Worm (Caenorhabditis elegans): ENCODE results near the gene nhr-263.
"Not testable (repeated sequence)": the region's sequence is repeated elsewhere in the genome, so short reads cannot be mapped to it uniquely, and the experiment has no call there.

nhr-263 gene

DNA sequence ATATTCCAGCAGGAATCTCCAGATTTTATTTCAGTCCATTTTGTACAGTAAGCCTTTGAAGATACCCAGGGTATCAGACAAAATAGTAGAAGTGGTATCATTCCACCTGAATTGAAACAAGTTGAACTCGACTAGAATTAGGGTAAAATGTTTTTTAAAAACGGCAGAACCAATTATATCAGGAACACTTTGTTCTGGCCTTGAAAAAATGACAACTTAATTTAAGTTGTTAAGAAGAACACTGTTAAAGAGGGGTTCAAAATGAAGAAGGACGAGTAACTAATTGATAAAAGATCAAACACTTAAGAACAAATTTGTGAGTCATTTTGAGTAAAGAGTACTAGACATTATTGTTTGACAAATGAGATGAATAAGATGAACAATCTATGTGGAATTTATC is 20.9 kb downstream of the nhr-263 start, which contains the start of gene lmd-4:
Gene lmd-4 (minus strand): TSS at position 101 of the 400 bp plus-strand sequence.
- TF ChIP-seq Y56A3A.18 (GFP tag; IDR thresholded peaks at IDR 0.05) = no peak
- no peak for TF ChIP-seq F52B5.7 (tag; optimal IDR thresholded peaks at IDR 0.05)
- TF ChIP-seq sptf-2 (GFP tag; optimal IDR thresholded peaks at IDR 0.05) = no peak
- TF ChIP-seq snpc-4 (GFP tag; optimal IDR thresholded peaks at IDR 0.05) = no peak
- no peak for TF ChIP-seq snpc-4 (tag; optimal IDR thresholded peaks at IDR 0.05)
- TF ChIP-seq lin-35 (GFP tag; optimal IDR thresholded peaks at IDR 0.05) = no peak
- no peak for TF ChIP-seq T07F8.4 (tag; optimal IDR thresholded peaks at IDR 0.05)
- no peak for TF ChIP-seq Y53F4B.3 (GFP tag; IDR thresholded peaks at IDR 0.05)
- TF ChIP-seq tbp1 (GFP tag; optimal IDR thresholded peaks at IDR 0.05) = no peak
- TF ChIP-seq ztf-28 (GFP tag; IDR thresholded peaks at IDR 0.05) = no peak

DNA sequence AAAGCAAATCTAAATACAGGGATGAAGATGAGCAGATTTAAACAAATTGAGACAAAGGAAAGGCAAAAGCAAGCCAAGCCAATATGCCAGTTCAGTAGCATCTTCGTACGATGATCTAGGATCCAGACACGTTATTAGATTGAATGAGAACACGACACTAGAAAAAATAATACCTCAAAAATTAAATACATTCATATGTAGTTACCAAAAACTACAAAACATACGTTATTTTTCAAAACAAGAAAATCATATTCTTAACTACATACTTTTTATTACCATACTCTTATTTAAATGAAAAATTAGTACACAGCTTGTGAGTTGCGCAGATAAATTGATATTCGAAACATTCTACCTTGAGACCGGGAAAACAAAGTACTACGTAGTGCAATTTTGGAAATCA is 28.6 kb downstream of the nhr-263 start, which contains the start of gene srx-6:
Gene srx-6 (minus strand): TSS at position 101 of the 400 bp plus-strand sequence.
- TF ChIP-seq ZK185.1 (tag; optimal IDR thresholded peaks at IDR 0.05; ENCODE audit: poor library complexity, severe bottlenecking) (no peak), aptf-3 (GFP tag; IDR thresholded peaks at IDR 0.05) (no peak), lin-35 (GFP tag; optimal IDR thresholded peaks at IDR 0.05) (no peak), bed-2 (GFP tag; IDR thresholded peaks at IDR 0.05) (no peak), tbp1 (GFP tag; optimal IDR thresholded peaks at IDR 0.05) (no peak), nhr-80 (tag; optimal IDR thresholded peaks at IDR 0.05) (no peak), him-1 (tag; optimal IDR thresholded peaks at IDR 0.05) (no peak)

DNA sequence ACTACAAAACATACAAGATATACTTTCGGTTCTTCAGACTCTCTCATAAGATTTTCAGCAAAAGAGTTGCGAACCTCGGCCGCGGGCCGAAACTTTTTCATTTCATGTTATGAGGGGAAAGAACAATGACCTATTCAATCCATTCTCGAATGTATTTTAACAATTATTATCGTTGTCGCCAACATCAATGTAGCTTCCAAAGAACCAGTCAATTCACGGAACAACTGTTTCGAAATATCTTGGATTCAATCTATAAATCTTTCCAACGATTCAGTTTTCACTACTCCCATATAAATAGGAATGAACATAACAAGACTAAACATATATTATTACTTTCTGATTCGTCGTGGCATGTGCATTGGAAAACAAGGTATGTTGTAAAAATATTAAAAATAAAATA is 34.8 kb downstream of the nhr-263 start, which contains the start of gene F07G11.1:
Gene F07G11.1 (plus strand): TSS at position 301 of the 400 bp plus-strand sequence.
- TF ChIP-seq madf-6 (GFP tag; IDR thresholded peaks at IDR 0.05) (no peak), repo-1 (tag; optimal IDR thresholded peaks at IDR 0.05) (no peak), snpc-3.4 (tag; optimal IDR thresholded peaks at IDR 0.05) (no peak), let-526 (GFP tag; IDR thresholded peaks at IDR 0.05) (no peak), F55B11.4 (tag; optimal IDR thresholded peaks at IDR 0.05; ENCODE audit: borderline replicate concordance, insufficient read depth) (no peak), bed-2 (GFP tag; IDR thresholded peaks at IDR 0.05) (no peak), him-1 (tag; optimal IDR thresholded peaks at IDR 0.05) (no peak), F22D6.2 (tag; optimal IDR thresholded peaks at IDR 0.05) (no peak)

DNA sequence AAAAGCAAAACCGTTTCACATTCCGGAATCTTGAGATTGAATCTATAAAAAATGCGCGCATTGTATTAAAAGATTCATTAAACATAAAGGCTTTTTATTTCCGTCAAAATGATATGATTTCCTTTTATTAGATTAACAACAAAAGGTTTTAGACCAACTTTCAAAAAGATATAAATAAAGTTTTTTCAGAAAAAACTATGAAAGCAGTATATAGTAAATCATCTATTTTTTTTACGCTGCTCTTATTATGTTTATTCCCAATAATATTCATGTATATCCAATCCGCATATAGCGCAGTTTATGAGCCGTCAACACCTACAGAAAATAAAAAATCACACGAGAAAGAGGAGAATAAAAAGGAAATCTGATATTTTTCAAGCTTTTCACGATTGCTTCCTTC is 37.3 kb downstream of the nhr-263 start, which contains the start of gene F07G11.2:
Gene F07G11.2 (plus strand): TSS at position 301 of the 400 bp plus-strand sequence.
- not testable (repeated sequence) for TF ChIP-seq mel-28 (tag; optimal IDR thresholded peaks at IDR 0.05; ENCODE audit: borderline replicate concordance); fkh-3 (tag; optimal IDR thresholded peaks at IDR 0.05); let-607 (tag; optimal IDR thresholded peaks at IDR 0.05)

DNA sequence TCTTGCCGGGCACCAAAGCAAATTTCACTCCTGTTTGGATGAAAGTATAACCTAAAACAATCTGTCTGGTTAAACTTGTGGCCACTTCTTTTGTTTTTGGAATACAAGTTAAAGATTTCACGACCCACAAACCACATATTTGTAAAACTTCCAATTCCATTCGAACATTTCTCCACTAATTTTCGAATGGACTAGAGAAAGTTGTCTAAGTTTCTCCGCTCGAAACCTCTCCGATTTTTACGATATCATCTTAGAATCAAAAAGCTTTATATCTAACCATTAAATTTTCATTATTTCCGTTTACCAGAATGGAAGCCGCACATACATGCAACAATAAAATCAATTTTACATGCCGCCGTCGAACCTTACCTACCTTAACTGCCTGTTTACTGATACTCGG is 43.4 kb downstream of the nhr-263 start, which contains the start of gene F07G11.3:
Gene F07G11.3 (plus strand): TSS at position 301 of the 400 bp plus-strand sequence.
- TF ChIP-seq efl-1 (GFP tag; optimal IDR thresholded peaks at IDR 0.05) = no peak
- TF ChIP-seq ztf-22 (GFP tag; optimal IDR thresholded peaks at IDR 0.05) = no peak
- no peak for TF ChIP-seq attf-3 (GFP tag; conservative IDR thresholded peaks at IDR 0.05)
- no peak for TF ChIP-seq mxl-1 (tag; optimal IDR thresholded peaks at IDR 0.05)
- TF ChIP-seq hsf-1 (GFP tag; IDR thresholded peaks at IDR 0.05) = no peak
- TF ChIP-seq ceh-91 (GFP tag; IDR thresholded peaks at IDR 0.05) = no peak
- TF ChIP-seq ceh-27 (GFP tag; optimal IDR thresholded peaks at IDR 0.05) = no peak
